Worm (Caenorhabditis elegans) whole organism, late embryonic: Measurements from ENCODE around the gene R02E4.1.

Experiments
- C38D4.7 ChIP-seq: fragments of 200-800 bp; sonication (Bioruptor generic); optimal IDR thresholded peaks from 2 replicates; lab custom pipeline; 2018; ENCODE audit warnings: mild to moderate bottlenecking, missing genetic modification characterization, moderate library complexity, missing compliant biosample characterization
- ceh-9 ChIP-seq: sonication (generic microtip); optimal IDR thresholded peaks from 2 replicates; lab custom pipeline; 2016; ENCODE audit warnings: mild to moderate bottlenecking, missing genetic modification characterization, inconsistent platforms, missing compliant biosample characterization
- che-1 ChIP-seq: sonication (generic microtip); optimal IDR thresholded peaks from 2 replicates; lab custom pipeline; 2016; ENCODE audit warnings: mild to moderate bottlenecking, missing genetic modification characterization, missing compliant biosample characterization
- dve-1 ChIP-seq: sonication (generic microtip); optimal IDR thresholded peaks from 2 replicates; lab custom pipeline; 2017; ENCODE audit warnings: antibody characterized with exemption, mild to moderate bottlenecking, missing genetic modification characterization, missing compliant biosample characterization
- fkh-10 ChIP-seq: fragments of 150-350 bp; optimal IDR thresholded peaks from 2 replicates; lab custom pipeline; 2014; ENCODE audit warnings: missing biosample characterization, missing genetic modification reagents, missing genetic modification characterization
- lin-11 ChIP-seq: fragments of 200-800 bp; sonication (Bioruptor generic); optimal IDR thresholded peaks from 2 replicates; lab custom pipeline; 2018; ENCODE audit warnings: mild to moderate bottlenecking, missing genetic modification characterization, missing compliant biosample characterization
- nhr-11 ChIP-seq: fragments of 150-350 bp; optimal IDR thresholded peaks from 2 replicates; lab custom pipeline; 2014; ENCODE audit warnings: missing biosample characterization, missing genetic modification characterization
- npax-4 ChIP-seq: sonication (generic microtip); optimal IDR thresholded peaks from 2 replicates; lab custom pipeline; 2016; ENCODE audit warnings: missing genetic modification characterization, missing compliant biosample characterization
- pag-3 ChIP-seq: sonication (generic microtip); optimal IDR thresholded peaks from 2 replicates; lab custom pipeline; 2016; ENCODE audit warnings: missing compliant biosample characterization, missing genetic modification characterization, borderline replicate concordance
- pha-4 ChIP-seq: fragments of 150-350 bp; optimal IDR thresholded peaks from 2 replicates; lab custom pipeline; 2018; ENCODE audit warnings: missing biosample characterization, missing genetic modification reagents, missing genetic modification characterization
- pqm-1 ChIP-seq: sonication (generic microtip); optimal IDR thresholded peaks from 2 replicates; lab custom pipeline; 2016; ENCODE audit warnings: missing genetic modification characterization, missing compliant biosample characterization
- rnt-1 ChIP-seq: sonication (generic microtip); optimal IDR thresholded peaks from 2 replicates; lab custom pipeline; 2016; ENCODE audit warnings: missing genetic modification characterization, missing compliant biosample characterization

DNA sequence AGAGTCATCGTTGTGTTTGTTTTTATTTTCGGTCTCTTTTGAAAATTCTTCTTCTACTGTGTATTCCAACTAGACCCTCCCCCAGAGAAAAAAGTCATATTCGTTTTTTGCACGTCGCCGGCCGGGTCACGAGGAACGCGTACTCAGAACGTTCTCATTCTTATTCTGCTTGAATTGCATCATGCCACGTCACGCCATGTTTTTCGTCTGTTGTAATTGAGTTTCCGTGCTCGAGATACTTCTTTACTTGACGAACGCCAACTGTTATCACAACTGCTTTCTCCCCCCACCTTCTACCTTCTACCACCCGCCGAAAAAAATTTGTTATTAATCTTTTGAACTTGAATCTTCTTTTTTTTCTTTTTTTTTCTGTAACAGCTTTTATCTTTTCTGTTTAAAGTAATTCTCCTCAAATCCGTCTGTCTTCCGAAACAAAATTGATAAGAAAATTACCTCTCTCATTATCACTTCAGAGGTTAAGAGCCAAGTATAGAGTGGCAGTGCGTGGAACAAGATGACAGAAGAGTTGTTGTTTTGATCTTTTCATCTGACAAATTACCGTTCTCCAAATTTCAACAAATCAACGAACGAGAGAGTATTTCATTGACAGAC lies 38.4 kb upstream of the R02E4.1 start:
- TF ChIP-seq pqm-1 (tag; lab: Kevin White, UChicago) (no peak), che-1 (tag; lab: Kevin White, UChicago) (no peak), npax-4 (tag; lab: Kevin White, UChicago) (no peak), C38D4.7 (GFP tag; lab: Kevin White, UChicago) (no peak), dve-1 (tag; lab: Kevin White, UChicago) (no peak), ceh-9 (no peak), lin-11 (tag; lab: Kevin White, UChicago) (no peak), pha-4 (tag; lab: Kevin White, UChicago) (no peak), fkh-10 (GFP tag; lab: Kevin White, UChicago) (no peak), rnt-1 (tag; lab: Kevin White, UChicago) (no peak), pag-3 (tag; lab: Kevin White, UChicago) (no peak), nhr-11 (tag; lab: Kevin White, UChicago) (no peak)
